Worm (Caenorhabditis elegans) whole organism, L1 larva: ENCODE data around the gene srh-130.
A peak's percentile ranks its signal among the peaks of the same experiment; 100 is the strongest.

Experiments
- dsc-1 ChIP-seq: sonication (generic microtip); optimal IDR thresholded peaks from 2 replicates; lab custom pipeline; 2016; ENCODE audit warnings: mild to moderate bottlenecking, missing genetic modification characterization, missing compliant biosample characterization
- fos-1 ChIP-seq: fragments of 150-350 bp; optimal IDR thresholded peaks from 2 replicates; lab custom pipeline; 2014; ENCODE audit warnings: missing biosample characterization, missing genetic modification characterization
- unc-30 ChIP-seq: sonication (generic microtip); optimal IDR thresholded peaks from 2 replicates; lab custom pipeline; 2017; ENCODE audit warnings: missing biosample characterization, missing genetic modification characterization

Gene srh-130

DNA sequence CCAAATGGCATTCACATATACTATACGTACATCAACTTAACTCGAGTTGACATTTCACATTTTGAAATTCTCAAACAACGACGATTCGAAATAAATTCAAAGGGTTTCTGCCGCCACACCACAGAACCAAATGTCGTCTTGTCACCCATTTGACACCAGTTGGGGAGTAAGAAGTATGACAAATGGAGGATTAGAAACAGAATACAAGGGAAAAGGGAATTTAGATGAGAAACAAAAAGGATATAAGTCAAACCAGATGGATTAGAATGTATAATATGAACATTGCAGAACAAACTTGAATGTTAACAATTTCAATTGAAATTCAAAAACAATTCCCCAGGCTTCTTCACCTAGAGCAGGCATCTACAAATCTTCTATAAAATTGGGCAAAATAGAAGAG lies 50.7 kb downstream of the srh-130 start:
- peak; percentile 62 for TF ChIP-seq dsc-1 (tag; lab: Kevin White, UChicago)
- no peak for TF ChIP-seq fos-1 (tag; lab: Kevin White, UChicago)
- TF ChIP-seq unc-30 (tag; lab: Kevin White, UChicago), result peak; percentile 1
